Fruit fly (Drosophila melanogaster): Measurements from ENCODE around the gene Tcs6.

Gene Tcs6

DNA sequence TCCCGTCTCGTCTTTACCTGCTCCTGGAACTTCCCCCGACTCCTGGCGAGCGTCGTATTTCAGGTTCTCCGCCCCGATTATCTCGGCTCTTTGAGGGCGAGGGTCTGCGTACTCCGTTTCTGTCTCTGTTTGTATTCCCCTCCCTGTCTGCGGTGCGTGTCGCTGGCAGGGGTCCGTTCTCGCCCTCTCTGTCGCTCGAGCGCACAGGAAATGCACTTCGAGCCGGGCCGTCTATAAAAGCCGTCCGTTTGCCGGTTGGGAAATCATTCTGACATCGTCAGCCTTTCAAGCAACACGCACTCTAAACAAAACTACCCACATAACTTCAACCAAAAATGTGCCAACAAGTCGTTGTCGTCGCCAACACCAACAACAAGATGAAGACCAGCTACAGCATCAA lies 47.4 kb downstream of the Tcs6 start:
- TF ChIP-seq usp (GFP tag; optimal IDR thresholded peaks at IDR 0.05) (no peak), pan (optimal IDR thresholded peaks at IDR 0.05) (no peak), Dll (optimal IDR thresholded peaks at IDR 0.05) (no peak), psq (optimal IDR thresholded peaks at IDR 0.05) (no peak), CG8478 (optimal IDR thresholded peaks at IDR 0.05) (no peak), EcR (GFP tag; optimal IDR thresholded peaks at IDR 0.05) (no peak)

DNA sequence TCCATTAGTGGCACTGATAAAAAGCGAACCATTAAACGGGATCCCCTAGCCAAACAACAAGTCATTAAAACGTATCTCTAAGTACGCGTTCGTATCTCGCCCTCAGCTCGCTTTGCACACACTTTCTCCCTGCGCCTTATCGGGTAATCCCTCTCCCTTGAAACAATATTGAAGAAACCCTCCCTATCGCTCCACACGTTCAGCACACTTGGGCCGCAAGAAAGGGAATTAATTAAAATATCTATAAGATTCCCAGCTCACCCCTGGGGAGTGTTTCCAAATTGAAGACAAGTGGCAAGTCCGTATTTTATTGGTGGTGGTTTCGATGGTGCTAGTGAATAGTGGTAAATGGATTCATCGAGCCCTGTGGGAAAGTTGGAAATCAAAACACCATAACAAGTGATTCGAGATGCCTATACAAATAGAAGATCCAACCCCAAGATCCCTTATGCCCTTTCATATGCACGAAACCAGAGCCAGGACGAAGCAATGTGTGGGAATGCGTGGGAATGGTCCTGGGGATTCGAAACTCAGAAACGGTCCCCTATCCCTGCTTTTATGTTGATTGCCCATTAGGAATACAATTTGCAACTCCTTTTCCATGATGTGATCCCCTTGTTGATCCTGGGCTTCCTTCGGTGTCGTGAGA lies 48.1 kb downstream of the Tcs6 start:
- TF ChIP-seq psq (optimal IDR thresholded peaks at IDR 0.05) (no peak), usp (GFP tag; optimal IDR thresholded peaks at IDR 0.05) (no peak), CG8478 (optimal IDR thresholded peaks at IDR 0.05) (no peak), pan (optimal IDR thresholded peaks at IDR 0.05) (no peak), EcR (GFP tag; optimal IDR thresholded peaks at IDR 0.05) (no peak), Dll (optimal IDR thresholded peaks at IDR 0.05) (no peak)

DNA sequence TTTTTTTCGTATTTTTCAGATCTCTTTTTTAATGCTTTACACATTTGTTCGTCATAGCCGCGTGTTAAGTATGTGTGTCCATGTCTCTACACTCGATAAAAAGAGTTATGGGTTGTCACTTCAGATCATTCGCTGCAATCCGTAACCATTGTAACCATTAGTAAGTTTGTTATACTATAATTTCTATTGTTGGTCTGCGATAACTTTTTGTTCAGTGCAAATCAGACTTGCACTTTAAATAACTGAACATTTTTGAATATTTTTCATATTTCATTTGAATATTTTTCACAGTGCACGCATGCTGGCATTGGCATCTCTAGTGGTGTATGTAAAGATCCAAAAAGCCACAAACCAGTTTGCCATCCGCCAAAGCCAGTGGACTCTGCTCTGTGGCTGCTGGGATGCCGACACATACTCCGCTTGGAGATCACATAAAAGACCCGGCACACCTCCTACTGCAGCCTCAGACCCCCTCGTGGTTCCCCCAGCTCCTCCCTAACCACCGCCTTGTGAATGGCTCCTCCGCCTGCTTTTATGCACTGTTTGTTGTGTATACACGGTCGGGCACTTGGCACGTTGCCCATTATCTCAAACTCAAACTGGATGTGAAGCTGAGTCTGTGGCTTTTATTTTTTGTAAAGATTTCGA lies 49.0 kb downstream of the Tcs6 start:
- TF ChIP-seq psq (optimal IDR thresholded peaks at IDR 0.05) (no peak), EcR (GFP tag; optimal IDR thresholded peaks at IDR 0.05) (peak in 1 of 2 experiments; percentile 37)

DNA sequence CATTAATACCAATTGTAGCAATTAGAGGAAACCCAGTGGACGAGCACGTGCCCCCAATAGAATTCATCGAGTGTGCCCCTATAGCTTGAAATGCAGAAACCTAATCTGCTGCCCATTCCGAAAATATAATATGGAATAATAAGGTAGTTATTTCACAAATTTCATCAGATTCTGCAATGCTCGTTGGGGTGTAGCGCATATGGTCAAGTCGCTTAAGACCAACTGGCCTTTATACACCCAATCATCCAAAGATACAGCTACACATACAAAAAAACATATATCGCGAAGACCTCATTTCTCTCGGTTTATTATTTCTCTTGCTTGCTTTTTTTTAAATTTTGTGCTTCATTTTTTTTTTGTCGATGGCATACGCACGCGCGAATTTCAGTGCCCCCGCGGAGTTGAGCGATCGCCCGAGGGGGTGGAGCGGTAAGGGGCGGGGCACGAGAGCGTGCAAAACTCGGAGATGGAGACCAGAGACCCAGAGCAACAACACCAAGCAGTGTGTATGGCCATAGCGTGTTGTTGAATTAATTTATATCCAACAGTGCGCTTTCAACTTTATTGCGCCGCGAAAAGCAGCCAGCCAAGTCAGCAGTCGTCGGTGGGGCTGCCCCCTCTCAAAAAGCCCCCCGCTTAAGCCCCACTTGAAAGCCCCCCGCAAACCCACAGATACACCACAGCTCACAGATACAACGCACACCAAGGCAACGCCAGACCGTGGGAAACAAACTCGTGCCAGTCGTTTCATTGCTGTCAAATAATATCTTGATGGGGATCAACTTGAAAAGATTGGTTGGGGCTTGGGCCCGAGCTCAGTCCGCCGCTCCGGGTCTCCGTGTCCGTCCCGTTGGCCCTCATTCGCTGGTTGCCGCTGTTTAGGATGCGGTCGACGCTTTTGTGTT lies 49.8 kb downstream of the Tcs6 start:
- no peak for TF ChIP-seq usp (GFP tag; optimal IDR thresholded peaks at IDR 0.05)
- no peak for TF ChIP-seq pan (optimal IDR thresholded peaks at IDR 0.05)
- TF ChIP-seq EcR (GFP tag; optimal IDR thresholded peaks at IDR 0.05), result peak; percentile 20 to 71
- peak; percentile 83 for TF ChIP-seq Dll (optimal IDR thresholded peaks at IDR 0.05)

Measured in whole organism.